Worm (Caenorhabditis elegans) whole organism, young adult: ENCODE results near the gene srw-113.

Experiments used
- B0336.3 ChIP-seq: fragments of 200-800 bp; sonication (Bioruptor generic); IDR thresholded peaks from 2 replicates; pipeline ENCODE4 v1.3.6; 2022; ENCODE audit warnings: missing genetic modification characterization, missing compliant biosample characterization
- C17E4.6 ChIP-seq: fragments of 200-800 bp; sonication (Bioruptor generic); IDR thresholded peaks from 2 replicates; pipeline ENCODE4 v1.3.6; 2022; ENCODE audit warnings: missing genetic modification reagents, missing genetic modification characterization, missing compliant biosample characterization
- F10E7.11 ChIP-seq: sonication (generic microtip); optimal IDR thresholded peaks from 2 replicates; lab custom pipeline; 2017; ENCODE audit warnings: mild to moderate bottlenecking, missing genetic modification characterization, moderate library complexity, missing compliant biosample characterization
- F22D6.2 ChIP-seq: sonication (generic microtip); optimal IDR thresholded peaks from 2 replicates; lab custom pipeline; 2016; ENCODE audit warnings: mild to moderate bottlenecking, missing genetic modification characterization, missing compliant biosample characterization
- F39B2.1 ChIP-seq: fragments of 200-800 bp; sonication (Bioruptor generic); IDR thresholded peaks from 2 replicates; pipeline ENCODE4 v1.3.6; 2022; ENCODE audit warnings: missing genetic modification reagents, missing genetic modification characterization, missing compliant biosample characterization
- F52B5.7 ChIP-seq: sonication (generic microtip); optimal IDR thresholded peaks from 2 replicates; lab custom pipeline; 2016; ENCODE audit warnings: mild to moderate bottlenecking, missing genetic modification characterization, missing compliant biosample characterization
- F57A8.1 ChIP-seq: fragments of 200-800 bp; sonication (Bioruptor generic); optimal IDR thresholded peaks from 2 replicates; lab custom pipeline; 2018; ENCODE audit warnings: mild to moderate bottlenecking, missing genetic modification characterization, moderate library complexity, missing compliant biosample characterization
- F57C9.4 ChIP-seq: sonication (generic microtip); optimal IDR thresholded peaks from 2 replicates; lab custom pipeline; 2017; ENCODE audit warnings: mild to moderate bottlenecking, missing genetic modification characterization, missing compliant biosample characterization
- T07F8.4 ChIP-seq: sonication (generic microtip); optimal IDR thresholded peaks from 2 replicates; lab custom pipeline; 2016; ENCODE audit warnings: mild to moderate bottlenecking, missing genetic modification characterization, moderate library complexity, missing compliant biosample characterization
- Y67H2A.10 ChIP-seq: fragments of 200-800 bp; sonication (Bioruptor generic); conservative IDR thresholded peaks from 2 replicates; pipeline ENCODE4 v1.3.6; 2022; ENCODE audit warnings: missing genetic modification reagents, missing genetic modification characterization, missing compliant biosample characterization
- ama-1 ChIP-seq, 3 experiments: fragments of 150-350 bp in 1 of 3; sonication (generic microtip) in 2 of 3; optimal IDR thresholded peaks; 2 replicates each; lab custom pipeline; 2014 to 2018; ENCODE audit warnings: missing biosample characterization in 2 of 3, missing genetic modification characterization in 2 of 3, missing genetic modification reagents in 2 of 3
- aptf-2 ChIP-seq: fragments of 200-800 bp; sonication (Bioruptor generic); conservative IDR thresholded peaks from 2 replicates; pipeline ENCODE4 v1.3.6; 2022; ENCODE audit warnings: missing genetic modification reagents, missing genetic modification characterization, missing compliant biosample characterization
- attf-6 ChIP-seq: fragments of 200-800 bp; sonication (Bioruptor generic); IDR thresholded peaks from 2 replicates; pipeline ENCODE4 v1.3.6; 2022; ENCODE audit warnings: missing genetic modification reagents, missing genetic modification characterization, missing compliant biosample characterization
- bed-1 ChIP-seq: fragments of 200-800 bp; sonication (Bioruptor generic); IDR thresholded peaks from 2 replicates; pipeline ENCODE4 v1.3.6; 2022; ENCODE audit warnings: missing genetic modification reagents, missing genetic modification characterization, missing compliant biosample characterization
- cebp-2 ChIP-seq: fragments of 200-800 bp; sonication (Bioruptor generic); IDR thresholded peaks from 2 replicates; pipeline ENCODE4 v1.3.6; 2022; ENCODE audit warnings: missing genetic modification characterization, missing compliant biosample characterization
- ceh-40 ChIP-seq: fragments of 200-800 bp; sonication (Bioruptor generic); IDR thresholded peaks from 2 replicates; pipeline ENCODE4 v1.3.6; 2022; ENCODE audit warnings: missing genetic modification characterization, missing compliant biosample characterization
- ceh-58 ChIP-seq: fragments of 200-800 bp; sonication (Bioruptor generic); IDR thresholded peaks from 2 replicates; pipeline ENCODE4 v1.3.6; 2022; ENCODE audit warnings: missing genetic modification characterization, missing compliant biosample characterization
- chd-7 ChIP-seq: sonication (generic microtip); optimal IDR thresholded peaks from 2 replicates; lab custom pipeline; 2016; ENCODE audit warnings: mild to moderate bottlenecking, missing genetic modification characterization, moderate library complexity, missing compliant biosample characterization
- dox-1 ChIP-seq: fragments of 200-800 bp; sonication (Bioruptor generic); IDR thresholded peaks from 2 replicates; pipeline ENCODE4 v1.3.6; 2022; ENCODE audit warnings: missing genetic modification reagents, missing genetic modification characterization, missing compliant biosample characterization
- egl-18 ChIP-seq: fragments of 200-800 bp; sonication (Bioruptor generic); IDR thresholded peaks from 2 replicates; pipeline ENCODE4 v1.3.6; 2022; ENCODE audit warnings: missing genetic modification reagents, missing genetic modification characterization, missing compliant biosample characterization
- egl-44 ChIP-seq: fragments of 200-800 bp; sonication (Bioruptor generic); IDR thresholded peaks from 2 replicates; pipeline ENCODE4 v1.3.6; 2022; ENCODE audit warnings: missing genetic modification reagents, missing genetic modification characterization, missing compliant biosample characterization
- ets-4 ChIP-seq: fragments of 200-800 bp; sonication (Bioruptor generic); optimal IDR thresholded peaks from 2 replicates; lab custom pipeline; 2018; ENCODE audit warnings: mild to moderate bottlenecking, missing genetic modification characterization, missing compliant biosample characterization
- hmg-20 ChIP-seq: fragments of 200-800 bp; sonication (Bioruptor generic); IDR thresholded peaks from 2 replicates; pipeline ENCODE4 v1.3.6; 2022; ENCODE audit warnings: missing genetic modification reagents, missing genetic modification characterization, missing compliant biosample characterization
- hrde-1 ChIP-seq: sonication (generic microtip); optimal IDR thresholded peaks from 2 replicates; lab custom pipeline; 2016; ENCODE audit warnings: missing genetic modification characterization, mild to moderate bottlenecking, missing compliant biosample characterization, moderate library complexity, missing genotype, missing genetic modification reagents, borderline replicate concordance
- lag-1 ChIP-seq: fragments of 200-800 bp; sonication (Bioruptor generic); IDR thresholded peaks from 2 replicates; pipeline ENCODE4 v1.3.6; 2022; ENCODE audit warnings: missing genetic modification reagents, missing genetic modification characterization, missing compliant biosample characterization
- lin-35 ChIP-seq, 3 experiments: fragments of 150-350 bp in 2 of 3; sonication (generic microtip) in 1 of 3; optimal IDR thresholded peaks; 2 replicates each; lab custom pipeline; 2014 to 2018; ENCODE audit warnings: missing biosample characterization in 3 of 3, missing genetic modification characterization in 3 of 3, missing genetic modification reagents in 3 of 3
- lsl-1 ChIP-seq: fragments of 200-800 bp; sonication (Bioruptor generic); optimal IDR thresholded peaks from 2 replicates; lab custom pipeline; 2018; ENCODE audit warnings: mild to moderate bottlenecking, missing genetic modification characterization, moderate library complexity, missing compliant biosample characterization
- madf-3 ChIP-seq: fragments of 200-800 bp; sonication (Bioruptor generic); IDR thresholded peaks from 2 replicates; pipeline ENCODE4 v1.3.6; 2022; ENCODE audit warnings: missing genetic modification reagents, missing genetic modification characterization, missing compliant biosample characterization
- mcd-1 ChIP-seq: fragments of 200-800 bp; sonication (Bioruptor generic); IDR thresholded peaks from 2 replicates; pipeline ENCODE4 v1.3.6; 2022; ENCODE audit warnings: missing genetic modification reagents, missing genetic modification characterization, missing compliant biosample characterization
- mel-28 ChIP-seq: sonication (generic microtip); optimal IDR thresholded peaks from 2 replicates; lab custom pipeline; 2016; ENCODE audit warnings: borderline replicate concordance, mild to moderate bottlenecking, missing genetic modification characterization, missing compliant biosample characterization
- nhr-120 ChIP-seq: fragments of 200-800 bp; sonication (Bioruptor generic); IDR thresholded peaks from 2 replicates; pipeline ENCODE4 v1.3.6; 2022; ENCODE audit warnings: missing genetic modification characterization, missing compliant biosample characterization
- nhr-179 ChIP-seq: sonication (generic microtip); optimal IDR thresholded peaks from 2 replicates; lab custom pipeline; 2016; ENCODE audit warnings: mild to moderate bottlenecking, missing genetic modification characterization, missing compliant biosample characterization
- nhr-80 ChIP-seq: sonication (generic microtip); optimal IDR thresholded peaks from 2 replicates; lab custom pipeline; 2016; ENCODE audit warnings: missing genetic modification characterization, missing compliant biosample characterization
- nhr-90 ChIP-seq: sonication (generic microtip); optimal IDR thresholded peaks from 2 replicates; lab custom pipeline; 2016; ENCODE audit warnings: missing genotype, mild to moderate bottlenecking, missing genetic modification characterization, missing compliant biosample characterization
- pha-4 ChIP-seq: fragments of 150-350 bp; sonication (generic microtip); optimal IDR thresholded peaks from 2 replicates; lab custom pipeline; 2014; ENCODE audit warnings: missing biosample characterization, missing genetic modification reagents, missing genetic modification characterization
- snpc-3.4 ChIP-seq: sonication (generic microtip); optimal IDR thresholded peaks from 2 replicates; lab custom pipeline; 2017; ENCODE audit warnings: missing genetic modification characterization, mild to moderate bottlenecking, missing compliant biosample characterization, antibody characterized with exemption, moderate library complexity, missing genotype, missing genetic modification reagents
- unc-130 ChIP-seq: sonication (generic microtip); optimal IDR thresholded peaks from 2 replicates; lab custom pipeline; 2016; ENCODE audit warnings: missing genetic modification reagents, missing genetic modification characterization, missing compliant biosample characterization
- ztf-6 ChIP-seq: fragments of 200-800 bp; sonication (Bioruptor generic); IDR thresholded peaks from 2 replicates; pipeline ENCODE4 v1.3.6; 2022; ENCODE audit warnings: missing genetic modification reagents, missing genetic modification characterization, missing compliant biosample characterization

The srw-113 gene

ce11 chrV:15337405-15337804 is 4.5 kb downstream of the srw-113 start, which contains the start of gene wrt-7:
Gene wrt-7, minus strand, starts transcription at chrV:15337505.
- TF ChIP-seq F57C9.4 (tag; lab: Kevin White, UChicago) (no peak), ets-4 (no peak), Y67H2A.10 (GFP tag; lab: Robert Waterston, UW) (no peak), mel-28 (tag; lab: Kevin White, UChicago) (no peak), F52B5.7 (tag; lab: Kevin White, UChicago) (no peak), lsl-1 (no peak), snpc-3.4 (no peak), dox-1 (GFP tag; lab: Robert Waterston, UW) (no peak), madf-3 (GFP tag; lab: Robert Waterston, UW) (no peak), cebp-2 (GFP tag; lab: Robert Waterston, UW) (no peak), aptf-2 (no peak)

DNA sequence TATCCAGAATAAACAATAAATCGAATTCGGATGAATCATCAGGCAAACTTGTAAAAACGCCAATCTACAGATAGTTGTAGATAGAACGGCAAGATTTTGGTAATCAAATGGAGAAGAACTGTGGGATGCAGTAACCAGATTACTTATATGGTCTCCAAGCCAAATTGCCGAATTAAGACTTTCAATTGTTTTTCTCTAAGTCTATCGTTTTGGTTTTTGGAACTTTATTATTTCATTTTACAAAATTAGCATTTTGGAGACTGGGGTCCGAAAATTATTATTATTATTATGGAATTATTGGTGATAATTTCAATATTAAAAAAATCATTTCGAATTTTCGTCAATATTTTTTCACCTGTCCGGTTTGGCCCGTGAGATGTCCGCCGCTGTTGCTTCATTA is 6.4 kb downstream of the srw-113 start, which contains the start of gene clec-228:
Gene clec-228 (minus strand): TSS at position 101 of the 400 bp plus-strand sequence.
- TF ChIP-seq dox-1 (GFP tag; lab: Robert Waterston, UW) (no peak), ceh-40 (GFP tag; lab: Robert Waterston, UW) (no peak), pha-4 (no peak), lag-1 (no peak), aptf-2 (no peak), ztf-6 (no peak), lsl-1 (no peak), nhr-90 (tag; lab: Kevin White, UChicago) (no peak), F10E7.11 (tag; lab: Kevin White, UChicago) (no peak), ama-1 (optimal IDR thresholded peaks at IDR 0.05; lab: Kevin White, UChicago) (no peak), ama-1 (GFP tag; optimal IDR thresholded peaks at IDR 0.05; lab: Kevin White, UChicago) (no peak), F39B2.1 (no peak), bed-1 (no peak), Y67H2A.10 (GFP tag; lab: Robert Waterston, UW) (no peak), egl-18 (no peak), hrde-1 (tag; lab: Kevin White, UChicago) (no peak), mcd-1 (GFP tag; lab: Robert Waterston, UW) (no peak), mel-28 (tag; lab: Kevin White, UChicago) (no peak), hmg-20 (no peak), attf-6 (GFP tag; lab: Robert Waterston, UW) (no peak), nhr-179 (tag; lab: Kevin White, UChicago) (no peak)

DNA sequence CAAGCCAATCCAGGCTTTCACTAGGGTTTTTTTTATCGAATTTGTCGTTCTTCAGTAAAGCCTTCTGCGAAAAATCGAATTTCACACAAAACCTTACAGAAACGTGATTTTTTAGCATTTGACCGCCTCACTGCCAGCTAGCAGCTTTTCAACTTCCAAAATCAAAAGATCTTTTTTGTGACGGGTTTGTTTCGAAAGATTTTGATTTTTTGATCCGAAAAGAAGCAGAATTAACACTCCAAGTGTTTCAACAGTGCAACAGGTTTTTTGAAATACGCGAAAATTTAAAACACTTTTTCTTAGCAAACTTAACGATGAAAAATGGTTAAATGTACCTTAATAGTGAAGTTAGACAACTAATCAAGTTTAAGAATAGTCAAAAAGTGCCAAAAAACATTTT is 8.5 kb downstream of the srw-113 start, which contains the start of gene clec-229:
Gene clec-229 (minus strand): TSS at position 101 of the 400 bp plus-strand sequence.
- TF ChIP-seq ztf-6: no peak
- TF ChIP-seq lin-35 (GFP tag; optimal IDR thresholded peaks at IDR 0.05; lab: Kevin White, UChicago): no peak
- TF ChIP-seq F52B5.7 (tag; lab: Kevin White, UChicago): no peak
- TF ChIP-seq nhr-120 (GFP tag; lab: Robert Waterston, UW): no peak
- TF ChIP-seq hrde-1 (tag; lab: Kevin White, UChicago): no peak
- TF ChIP-seq B0336.3: no peak
- no peak for TF ChIP-seq nhr-80
- TF ChIP-seq F57A8.1 (GFP tag; lab: Kevin White, UChicago): no peak
- no peak for TF ChIP-seq chd-7 (tag; lab: Kevin White, UChicago)
- no peak for TF ChIP-seq ceh-58 (GFP tag; lab: Robert Waterston, UW)
- TF ChIP-seq nhr-179 (tag; lab: Kevin White, UChicago): no peak
- TF ChIP-seq unc-130 (GFP tag; lab: Kevin White, UChicago): no peak
- TF ChIP-seq egl-44: no peak
- TF ChIP-seq C17E4.6: no peak
- no peak for TF ChIP-seq F22D6.2 (tag; lab: Kevin White, UChicago)
- no peak for TF ChIP-seq T07F8.4 (tag; lab: Kevin White, UChicago)
- TF ChIP-seq attf-6 (GFP tag; lab: Robert Waterston, UW): no peak
- TF ChIP-seq, all 124 proteins: peak for 0
